Worm (Caenorhabditis elegans): ENCODE data around the gene ZK512.7.

DNA sequence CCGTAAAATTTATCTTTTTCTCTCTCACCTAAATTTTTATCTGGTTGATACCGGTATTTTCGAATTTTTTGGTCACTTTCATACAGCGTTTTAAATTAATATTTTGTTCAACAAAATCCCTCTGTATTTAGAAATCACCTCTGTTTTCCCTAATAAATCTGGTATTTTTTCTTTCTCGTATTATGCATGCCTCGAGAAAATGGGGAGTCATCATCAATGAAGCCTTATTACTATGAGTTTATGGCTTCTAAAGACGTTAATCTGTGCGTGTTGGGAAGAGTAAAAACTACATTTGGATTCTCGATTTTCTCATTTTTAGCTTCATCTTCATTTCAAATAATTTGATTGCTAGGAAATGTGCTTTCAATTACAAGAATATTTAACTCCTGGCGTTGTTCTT, 47.2 kb upstream of the ZK512.7 start, which contains the start of gene ZC84.7:
- no peak for TF ChIP-seq lin-39 (tag; optimal IDR thresholded peaks at IDR 0.05)
- TF ChIP-seq alr-1 (tag; optimal IDR thresholded peaks at IDR 0.05), result no peak
- no peak for TF ChIP-seq nhr-10 (tag; optimal IDR thresholded peaks at IDR 0.05)
- TF ChIP-seq skn-1 (tag; optimal IDR thresholded peaks at IDR 0.05), result no peak
- no peak for TF ChIP-seq nhr-77 (tag; optimal IDR thresholded peaks at IDR 0.05)
- no peak for TF ChIP-seq aly-2 (tag; optimal IDR thresholded peaks at IDR 0.05)
- TF ChIP-seq snpc-4 (tag; optimal IDR thresholded peaks at IDR 0.05), result no peak
- TF ChIP-seq nhr-23 (tag; optimal IDR thresholded peaks at IDR 0.05), result no peak
- no peak for TF ChIP-seq peb-1 (tag; optimal IDR thresholded peaks at IDR 0.05)
- TF ChIP-seq egl-27 (tag; optimal IDR thresholded peaks at IDR 0.05), result no peak
- no peak for TF ChIP-seq sem-4 (tag; optimal IDR thresholded peaks at IDR 0.05)
- TF ChIP-seq mdl-1 (tag; optimal IDR thresholded peaks at IDR 0.05), result no peak

Data from whole organism, L2 larva.